Worm (Caenorhabditis elegans) whole organism, L4 larva: ENCODE results near the gene C25E10.13.

Experiments used
- F44E2.7 ChIP-seq: fragments of 200-800 bp; sonication (Bioruptor generic); IDR thresholded peaks from 2 replicates; pipeline ENCODE4 v2.1.2; 2022; ENCODE audit warnings: missing genetic modification characterization, missing compliant biosample characterization
- T26A8.4 ChIP-seq: fragments of 200-800 bp; sonication (Bioruptor generic); IDR thresholded peaks from 2 replicates; pipeline ENCODE4 v1.3.6; 2022; ENCODE audit warnings: missing genetic modification characterization, missing compliant biosample characterization
- Y105C5A.15 ChIP-seq: fragments of 200-800 bp; sonication (Bioruptor generic); IDR thresholded peaks from 2 replicates; pipeline ENCODE4 v1.3.6; 2022; ENCODE audit warnings: missing genetic modification characterization, missing compliant biosample characterization
- Y48G9A.11 ChIP-seq: fragments of 200-800 bp; sonication (Bioruptor generic); IDR thresholded peaks from 2 replicates; pipeline ENCODE4 v1.3.6; 2022; ENCODE audit warnings: missing genetic modification reagents, missing genetic modification characterization, missing compliant biosample characterization
- Y5F2A.4 ChIP-seq: fragments of 200-800 bp; sonication (Bioruptor generic); optimal IDR thresholded peaks from 2 replicates; lab custom pipeline; 2018; ENCODE audit warnings: mild to moderate bottlenecking, missing genetic modification characterization, missing compliant biosample characterization
- aha-1 ChIP-seq: fragments of 150-350 bp; peaks from one replicate; lab custom pipeline; 2014; ENCODE audit warnings: missing biosample characterization, missing genetic modification characterization
- aly-2 ChIP-seq: sonication (generic microtip); optimal IDR thresholded peaks from 2 replicates; lab custom pipeline; 2018; ENCODE audit warnings: missing biosample characterization, missing genetic modification characterization
- ama-1 ChIP-seq: fragments of 150-350 bp; optimal IDR thresholded peaks from 2 replicates; lab custom pipeline; 2014; ENCODE audit warnings: inconsistent platforms, mixed read lengths
- arid-1 ChIP-seq: fragments of 200-800 bp; sonication (Bioruptor generic); conservative IDR thresholded peaks from 2 replicates; pipeline ENCODE4 v1.3.6; 2022; ENCODE audit warnings: missing genetic modification reagents, missing genetic modification characterization, missing compliant biosample characterization
- ceh-28 ChIP-seq: fragments of 150-350 bp; optimal IDR thresholded peaks from 2 replicates; lab custom pipeline; 2014; ENCODE audit warnings: missing biosample characterization, missing genetic modification reagents, missing genetic modification characterization
- ceh-32 ChIP-seq: sonication (generic microtip); optimal IDR thresholded peaks from 2 replicates; lab custom pipeline; 2016; ENCODE audit warnings: mild to moderate bottlenecking, missing genetic modification characterization, missing compliant biosample characterization; ENCODE audit not compliant: poor library complexity
- ces-1 ChIP-seq: fragments of 150-350 bp; sonication (generic microtip); optimal IDR thresholded peaks from 4 replicates; lab custom pipeline; 2014; ENCODE audit warnings: missing biosample characterization, missing genetic modification reagents, missing genetic modification characterization
- daf-12 ChIP-seq: fragments of 150-350 bp; optimal IDR thresholded peaks from 2 replicates; lab custom pipeline; 2014; ENCODE audit warnings: missing biosample characterization, missing genetic modification reagents, missing genetic modification characterization
- daf-16 ChIP-seq, 3 experiments: sonication (generic microtip); optimal IDR thresholded peaks; 2 replicates each; lab custom pipeline; 2016 to 2017; ENCODE audit warnings: missing genetic modification characterization in 3 of 3, missing genetic modification reagents in 3 of 3, mild to moderate bottlenecking in 2 of 3, missing compliant biosample characterization in 2 of 3, missing biosample characterization in 1 of 3, moderate library complexity in 1 of 3
- daf-19 ChIP-seq: fragments of 200-800 bp; sonication (Bioruptor generic); conservative IDR thresholded peaks from 2 replicates; pipeline ENCODE4 v1.3.6; 2022; ENCODE audit warnings: missing genetic modification characterization, missing compliant biosample characterization
- dmd-6 ChIP-seq: fragments of 200-800 bp; sonication (Bioruptor generic); IDR thresholded peaks from 2 replicates; pipeline ENCODE4 v1.3.6; 2022; ENCODE audit warnings: missing genetic modification reagents, missing genetic modification characterization, missing compliant biosample characterization
- dmd-9 ChIP-seq: fragments of 200-800 bp; sonication (Bioruptor generic); IDR thresholded peaks from 2 replicates; pipeline ENCODE4 v1.3.6; 2022; ENCODE audit warnings: missing genetic modification reagents, missing genetic modification characterization, missing compliant biosample characterization
- duxl-1 ChIP-seq: sonication (generic microtip); optimal IDR thresholded peaks from 2 replicates; lab custom pipeline; 2016; ENCODE audit warnings: mild to moderate bottlenecking, missing genetic modification characterization, moderate library complexity, missing compliant biosample characterization; ENCODE audit not compliant: poor library complexity
- dve-1 ChIP-seq: sonication (generic microtip); optimal IDR thresholded peaks from 2 replicates; lab custom pipeline; 2017; ENCODE audit warnings: antibody characterized with exemption, mild to moderate bottlenecking, missing genetic modification characterization, missing compliant biosample characterization; ENCODE audit not compliant: insufficient read depth
- gei-8 ChIP-seq: fragments of 200-800 bp; sonication (Bioruptor generic); optimal IDR thresholded peaks from 2 replicates; lab custom pipeline; 2018; ENCODE audit warnings: mild to moderate bottlenecking, missing genetic modification characterization, missing compliant biosample characterization
- hif-1 ChIP-seq, 2 experiments: sonication (generic microtip); optimal IDR thresholded peaks; 2 replicates each; lab custom pipeline; 2016 to 2017; ENCODE audit warnings: missing compliant biosample characterization in 2 of 2, missing genetic modification characterization in 2 of 2, missing genetic modification reagents in 2 of 2, missing genotype in 2 of 2, mild to moderate bottlenecking in 1 of 2
- hlh-11 ChIP-seq: fragments of 200-800 bp; sonication (Bioruptor generic); optimal IDR thresholded peaks from 2 replicates; lab custom pipeline; 2018; ENCODE audit warnings: mild to moderate bottlenecking, missing genetic modification characterization, missing compliant biosample characterization
- hlh-30 ChIP-seq: sonication (generic microtip); optimal IDR thresholded peaks from 2 replicates; lab custom pipeline; 2017; ENCODE audit warnings: antibody characterized with exemption, mild to moderate bottlenecking, missing genetic modification characterization, missing compliant biosample characterization; ENCODE audit not compliant: insufficient read depth
- lim-7 ChIP-seq: fragments of 200-800 bp; sonication (Bioruptor generic); IDR thresholded peaks from 2 replicates; pipeline ENCODE4 v1.3.6; 2022; ENCODE audit warnings: missing genetic modification characterization, missing compliant biosample characterization
- mdl-1 ChIP-seq, 2 experiments: fragments of 150-350 bp in 1 of 2; sonication (generic microtip) in 1 of 2; optimal IDR thresholded peaks; 2 replicates each; lab custom pipeline; 2014 to 2017; ENCODE audit warnings: missing biosample characterization in 2 of 2, missing genetic modification characterization in 2 of 2
- mdt-29 ChIP-seq: fragments of 200-800 bp; sonication (Bioruptor generic); IDR thresholded peaks from 2 replicates; pipeline ENCODE4 v1.3.6; 2022; ENCODE audit warnings: missing genetic modification reagents, missing genetic modification characterization, missing compliant biosample characterization
- mes-2 ChIP-seq: sonication (generic microtip); optimal IDR thresholded peaks from 2 replicates; lab custom pipeline; 2016; ENCODE audit warnings: missing genotype, mild to moderate bottlenecking, missing genetic modification characterization, missing compliant biosample characterization; ENCODE audit not compliant: poor library complexity, severe bottlenecking
- mxl-3 ChIP-seq: fragments of 200-800 bp; sonication (Bioruptor generic); optimal IDR thresholded peaks from 2 replicates; lab custom pipeline; 2018; ENCODE audit warnings: mild to moderate bottlenecking, missing genetic modification characterization, missing compliant biosample characterization
- nhr-10 ChIP-seq: fragments of 150-350 bp; optimal IDR thresholded peaks from 2 replicates; lab custom pipeline; 2014; ENCODE audit warnings: missing biosample characterization, missing genetic modification characterization
- nhr-102 ChIP-seq: sonication (generic microtip); optimal IDR thresholded peaks from 2 replicates; lab custom pipeline; 2016; ENCODE audit warnings: mild to moderate bottlenecking, missing genetic modification characterization, moderate library complexity, missing compliant biosample characterization
- nhr-11 ChIP-seq: fragments of 150-350 bp; optimal IDR thresholded peaks from 2 replicates; lab custom pipeline; 2014; ENCODE audit warnings: missing biosample characterization, missing genetic modification characterization
- nhr-111 ChIP-seq: fragments of 200-800 bp; sonication (Bioruptor generic); optimal IDR thresholded peaks from 2 replicates; lab custom pipeline; 2018; ENCODE audit warnings: mild to moderate bottlenecking, missing genetic modification characterization, missing compliant biosample characterization
- nhr-237 ChIP-seq: sonication (generic microtip); optimal IDR thresholded peaks from 2 replicates; lab custom pipeline; 2017; ENCODE audit warnings: missing biosample characterization, missing genetic modification characterization
- nhr-28 ChIP-seq: fragments of 150-350 bp; optimal IDR thresholded peaks from 2 replicates; lab custom pipeline; 2014; ENCODE audit warnings: missing biosample characterization, missing genetic modification characterization
- nhr-48 ChIP-seq: sonication (generic microtip); optimal IDR thresholded peaks from 2 replicates; lab custom pipeline; 2016; ENCODE audit warnings: mild to moderate bottlenecking, missing genetic modification characterization, missing compliant biosample characterization
- pha-4 ChIP-seq, 2 experiments: fragments of 150-350 bp in 1 of 2; fragments of 200-800 bp in 1 of 2; sonication (Bioruptor generic) in 1 of 2; IDR thresholded peaks in 1 of 2; optimal IDR thresholded peaks in 1 of 2; 2 replicates each; pipeline versions ENCODE4 v1.3.6 to Lab custom; 2014 to 2022; ENCODE audit warnings: missing genetic modification characterization in 2 of 2, missing genetic modification reagents in 2 of 2, missing biosample characterization in 1 of 2, missing compliant biosample characterization in 1 of 2
- pqm-1 ChIP-seq: sonication (generic microtip); optimal IDR thresholded peaks from 2 replicates; lab custom pipeline; 2017; ENCODE audit warnings: missing biosample characterization, missing genetic modification characterization
- saeg-2 ChIP-seq: fragments of 200-800 bp; sonication (Bioruptor generic); IDR thresholded peaks from 2 replicates; pipeline ENCODE4 v1.3.6; 2022; ENCODE audit warnings: missing genetic modification reagents, missing genetic modification characterization, missing compliant biosample characterization
- snpc-1.2 ChIP-seq: fragments of 200-800 bp; sonication (Bioruptor generic); IDR thresholded peaks from 2 replicates; pipeline ENCODE4 v1.3.6; 2022; ENCODE audit warnings: missing genetic modification reagents, missing genetic modification characterization, missing compliant biosample characterization
- tra-1 ChIP-seq: fragments of 200-800 bp; sonication (Bioruptor generic); IDR thresholded peaks from 2 replicates; pipeline ENCODE4 v1.3.6; 2022; ENCODE audit warnings: missing genetic modification reagents, missing genetic modification characterization, missing compliant biosample characterization
- unc-130 ChIP-seq: sonication (generic microtip); optimal IDR thresholded peaks from 2 replicates; lab custom pipeline; 2016; ENCODE audit warnings: missing genetic modification reagents, missing genetic modification characterization, missing compliant biosample characterization
- unc-62 ChIP-seq, 3 experiments: fragments of 150-350 bp in 1 of 3; sonication (generic microtip); optimal IDR thresholded peaks in 2 of 3; peaks in 1 of 3; 1 replicate in 1 of 3; 2 replicates in 2 of 3; lab custom pipeline; 2014 to 2017; ENCODE audit warnings: missing biosample characterization in 3 of 3, missing genetic modification characterization in 3 of 3, missing genetic modification reagents in 3 of 3, missing genotype in 1 of 3
- zfp-3 ChIP-seq: fragments of 200-800 bp; sonication (Bioruptor generic); conservative IDR thresholded peaks from 2 replicates; pipeline ENCODE4 v1.3.6; 2022; ENCODE audit warnings: missing genetic modification reagents, missing genetic modification characterization, missing compliant biosample characterization
- ztf-7 ChIP-seq: fragments of 150-350 bp; optimal IDR thresholded peaks from 2 replicates; lab custom pipeline; 2014; ENCODE audit warnings: missing biosample characterization, missing genetic modification characterization

Gene C25E10.13

DNA sequence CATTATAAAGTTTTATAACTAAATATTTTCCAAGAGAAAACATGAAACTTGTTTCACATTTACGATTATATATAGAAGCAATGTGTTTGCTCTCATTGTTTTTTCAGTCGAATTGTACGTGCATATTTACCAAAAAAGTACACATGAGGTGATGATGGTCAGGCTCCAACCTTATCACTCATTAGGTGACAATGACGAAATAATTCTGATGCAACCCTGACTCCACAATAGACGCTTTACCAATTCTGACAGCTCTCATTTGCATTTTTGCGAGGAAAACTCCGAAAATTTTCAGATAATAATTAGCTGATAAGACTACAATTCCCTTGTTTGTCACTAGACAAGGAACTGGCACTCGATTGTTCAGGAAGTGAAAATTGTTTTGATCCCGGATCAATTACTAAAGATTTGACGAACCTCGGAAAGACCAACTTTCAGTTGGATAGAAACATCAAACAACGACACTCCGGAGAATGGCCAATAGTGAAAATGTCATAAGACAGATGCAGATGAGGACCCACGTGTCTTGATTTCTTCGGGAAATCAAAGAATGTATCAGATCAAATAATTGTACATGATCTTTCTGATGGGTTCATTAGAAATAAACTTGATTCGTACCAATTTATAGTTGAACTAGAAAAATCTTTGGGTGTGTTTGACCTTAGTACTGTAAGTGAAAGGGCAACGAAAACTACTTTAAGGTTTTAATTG lies 19.4 kb downstream of the C25E10.13 start:
- TF ChIP-seq pqm-1 (tag; lab: Kevin White, UChicago) (peak; percentile 42), hif-1 (tag; optimal IDR thresholded peaks at IDR 0.05; lab: Kevin White, UChicago) (peak; percentile 2 to 94), T26A8.4 (0 out of 2 replicates have a peak, but pooled peaks have one; percentile 37), tra-1 (peak; percentile 44; the same call in 1 of the 2 replicates), nhr-102 (tag; lab: Kevin White, UChicago) (peak; percentile 75), hlh-11 (tag; lab: Kevin White, UChicago) (peak; percentile 89), dmd-9 (GFP tag; lab: Robert Waterston, UW) (no peak), mes-2 (peak; percentile 33), nhr-11 (tag; lab: Kevin White, UChicago) (no peak), aha-1 (tag; lab: Kevin White, UChicago) (peak; percentile 89), gei-8 (GFP tag; lab: Kevin White, UChicago) (peak; percentile 44), saeg-2 (0 out of 2 replicates have a peak, but pooled peaks have one; percentile 38), nhr-48 (tag; lab: Kevin White, UChicago) (peak; percentile 85), mdl-1 (tag; optimal IDR thresholded peaks at IDR 0.05; lab: Kevin White, UChicago) (peak in 1 of 2 experiments; percentile 55), duxl-1 (tag; lab: Kevin White, UChicago) (no peak), ztf-7 (peak; percentile 53), nhr-28 (tag; lab: Kevin White, UChicago) (peak; percentile 54), mdt-29 (GFP tag; lab: Robert Waterston, UW) (0 out of 2 replicates have a peak, but pooled peaks have one; percentile 24), daf-16 (GFP tag; optimal IDR thresholded peaks at IDR 0.05; lab: Kevin White, UChicago) (peak in 1 of 2 experiments; percentile 60), daf-16 (tag; optimal IDR thresholded peaks at IDR 0.05; lab: Kevin White, UChicago) (peak; percentile 93), hlh-30 (tag; lab: Kevin White, UChicago) (peak; percentile 52), unc-62 (GFP tag; optimal IDR thresholded peaks at IDR 0.05 in 1 of 2; lab: Kevin White, UChicago) (peak in 1 of 2 experiments; percentile 93), unc-62 (tag; optimal IDR thresholded peaks at IDR 0.05; lab: Kevin White, UChicago) (no peak), Y5F2A.4 (GFP tag; lab: Kevin White, UChicago) (no peak), dmd-6 (GFP tag; lab: Robert Waterston, UW) (peak; percentile 91), F44E2.7 (GFP tag; lab: Robert Waterston, UW) (no peak), dve-1 (tag; lab: Kevin White, UChicago) (peak; percentile 74)

DNA sequence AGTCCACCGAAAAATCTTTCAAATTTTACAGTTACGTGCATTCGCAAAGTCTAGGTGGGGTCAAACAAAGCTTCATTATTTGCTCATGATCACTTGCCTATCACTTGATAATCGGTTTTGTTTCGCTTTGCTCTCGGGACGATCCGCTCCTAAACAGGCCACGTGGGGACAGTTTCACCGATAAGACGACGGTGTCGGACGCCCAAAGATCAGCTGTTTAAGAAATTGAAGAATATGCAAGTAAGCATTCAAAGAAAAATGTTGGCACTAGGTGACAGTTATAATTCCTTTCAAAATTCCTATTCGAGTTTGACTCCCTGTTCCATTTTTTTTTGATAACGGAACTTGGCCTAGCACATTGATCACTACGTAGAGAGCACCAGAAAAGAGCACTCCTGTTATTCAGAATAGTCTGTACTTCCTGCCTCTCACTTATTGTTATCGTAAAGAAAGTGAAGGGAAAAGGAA lies 20.5 kb downstream of the C25E10.13 start:
- TF ChIP-seq duxl-1 (tag; lab: Kevin White, UChicago) (no peak), nhr-237 (tag; lab: Kevin White, UChicago) (no peak), hlh-11 (tag; lab: Kevin White, UChicago) (peak; percentile 96), daf-19 (GFP tag; lab: Robert Waterston, UW) (no peak), Y105C5A.15 (GFP tag; lab: Robert Waterston, UW) (no peak), nhr-10 (tag; lab: Kevin White, UChicago) (peak; percentile 54), nhr-111 (no peak), nhr-102 (tag; lab: Kevin White, UChicago) (peak; percentile 41), ces-1 (GFP tag; lab: Kevin White, UChicago) (no peak), snpc-1.2 (GFP tag; lab: Robert Waterston, UW) (no peak), ceh-28 (tag; lab: Kevin White, UChicago) (no peak), pha-4 (GFP tag; IDR thresholded peaks at IDR 0.05; lab: Robert Waterston, UW) (peak; percentile 71), pha-4 (tag; optimal IDR thresholded peaks at IDR 0.05; lab: Kevin White, UChicago) (no peak), daf-12 (tag; lab: Kevin White, UChicago) (no peak), saeg-2 (peak; percentile 74; the same call in 1 of the 2 replicates), nhr-28 (tag; lab: Kevin White, UChicago) (peak; percentile 63), F44E2.7 (GFP tag; lab: Robert Waterston, UW) (no peak), T26A8.4 (peak; percentile 67), Y5F2A.4 (GFP tag; lab: Kevin White, UChicago) (no peak), unc-130 (GFP tag; lab: Kevin White, UChicago) (no peak), Y48G9A.11 (GFP tag; lab: Robert Waterston, UW) (no peak), unc-62 (GFP tag; optimal IDR thresholded peaks at IDR 0.05 in 1 of 2; lab: Kevin White, UChicago) (peak in 1 of 2 experiments; percentile 53), unc-62 (tag; optimal IDR thresholded peaks at IDR 0.05; lab: Kevin White, UChicago) (no peak), arid-1 (no peak), lim-7 (no peak), mxl-3 (GFP tag; lab: Kevin White, UChicago) (peak; percentile 83), aly-2 (no peak), ceh-32 (no peak), ama-1 (lab: Kevin White, UChicago) (no peak), zfp-3 (GFP tag; lab: Robert Waterston, UW) (peak; percentile 71; the same call in 1 of the 2 replicates)
